Worm (Caenorhabditis elegans) whole organism, young adult: ENCODE measurements around the gene T24E12.6.

Experiments used
- B0336.3 ChIP-seq: fragments of 200-800 bp; sonication (Bioruptor generic); IDR thresholded peaks from 2 replicates; pipeline ENCODE4 v1.3.6; 2022; ENCODE audit warnings: missing genetic modification characterization, missing compliant biosample characterization
- C06A6.2 ChIP-seq: fragments of 200-800 bp; sonication (Bioruptor generic); conservative IDR thresholded peaks from 2 replicates; pipeline ENCODE4 v1.3.6; 2022; ENCODE audit warnings: missing genetic modification characterization, missing compliant biosample characterization
- C17E4.6 ChIP-seq: fragments of 200-800 bp; sonication (Bioruptor generic); IDR thresholded peaks from 2 replicates; pipeline ENCODE4 v1.3.6; 2022; ENCODE audit warnings: missing genetic modification reagents, missing genetic modification characterization, missing compliant biosample characterization
- F57A8.1 ChIP-seq: fragments of 200-800 bp; sonication (Bioruptor generic); optimal IDR thresholded peaks from 2 replicates; lab custom pipeline; 2018; ENCODE audit warnings: mild to moderate bottlenecking, missing genetic modification characterization, moderate library complexity, missing compliant biosample characterization
- Y56A3A.18 ChIP-seq: fragments of 200-800 bp; sonication (Bioruptor generic); IDR thresholded peaks from 2 replicates; pipeline ENCODE4 v1.3.6; 2022; ENCODE audit warnings: missing genetic modification reagents, missing genetic modification characterization, missing compliant biosample characterization
- atf-7 ChIP-seq: sonication (generic microtip); optimal IDR thresholded peaks from 2 replicates; lab custom pipeline; 2017; ENCODE audit warnings: mild to moderate bottlenecking, missing genetic modification characterization, missing compliant biosample characterization
- attf-5 ChIP-seq: fragments of 200-800 bp; sonication (Bioruptor generic); optimal IDR thresholded peaks from 2 replicates; lab custom pipeline; 2018; ENCODE audit warnings: mild to moderate bottlenecking, missing genetic modification characterization, missing compliant biosample characterization
- bed-2 ChIP-seq: fragments of 200-800 bp; sonication (Bioruptor generic); IDR thresholded peaks from 2 replicates; pipeline ENCODE4 v1.3.6; 2022; ENCODE audit warnings: missing genetic modification reagents, missing genetic modification characterization, missing compliant biosample characterization
- ccch-3 ChIP-seq: fragments of 200-800 bp; sonication (Bioruptor generic); optimal IDR thresholded peaks from 2 replicates; lab custom pipeline; 2018; ENCODE audit warnings: mild to moderate bottlenecking, missing genetic modification characterization, missing compliant biosample characterization
- cebp-1 ChIP-seq, 2 experiments: fragments of 200-800 bp in 1 of 2; sonication (Bioruptor generic) in 1 of 2; sonication (generic microtip) in 1 of 2; IDR thresholded peaks in 1 of 2; optimal IDR thresholded peaks in 1 of 2; 2 replicates each; pipeline versions ENCODE4 v1.3.6 to Lab custom; 2017 to 2022; ENCODE audit warnings: missing compliant biosample characterization in 2 of 2, missing genetic modification characterization in 2 of 2, mild to moderate bottlenecking in 1 of 2, missing genetic modification reagents in 1 of 2, moderate library complexity in 1 of 2
- ceh-40 ChIP-seq: fragments of 200-800 bp; sonication (Bioruptor generic); IDR thresholded peaks from 2 replicates; pipeline ENCODE4 v1.3.6; 2022; ENCODE audit warnings: missing genetic modification characterization, missing compliant biosample characterization
- ceh-79 ChIP-seq: sonication (generic microtip); optimal IDR thresholded peaks from 2 replicates; lab custom pipeline; 2017; ENCODE audit warnings: mild to moderate bottlenecking, missing genetic modification characterization, missing compliant biosample characterization
- ceh-91 ChIP-seq: fragments of 200-800 bp; sonication (Bioruptor generic); IDR thresholded peaks from 2 replicates; pipeline ENCODE4 v1.3.6; 2022; ENCODE audit warnings: missing genetic modification reagents, missing genetic modification characterization, missing compliant biosample characterization
- dox-1 ChIP-seq: fragments of 200-800 bp; sonication (Bioruptor generic); IDR thresholded peaks from 2 replicates; pipeline ENCODE4 v1.3.6; 2022; ENCODE audit warnings: missing genetic modification reagents, missing genetic modification characterization, missing compliant biosample characterization
- dpff-1 ChIP-seq: sonication (generic microtip); optimal IDR thresholded peaks from 2 replicates; lab custom pipeline; 2017; ENCODE audit warnings: mild to moderate bottlenecking, missing genetic modification characterization, missing compliant biosample characterization
- efl-1 ChIP-seq: fragments of 150-350 bp; optimal IDR thresholded peaks from 2 replicates; lab custom pipeline; 2014; ENCODE audit warnings: missing biosample characterization, missing genetic modification reagents, missing genetic modification characterization
- ets-4 ChIP-seq: fragments of 200-800 bp; sonication (Bioruptor generic); optimal IDR thresholded peaks from 2 replicates; lab custom pipeline; 2018; ENCODE audit warnings: mild to moderate bottlenecking, missing genetic modification characterization, missing compliant biosample characterization
- gei-17 ChIP-seq: fragments of 200-800 bp; sonication (Bioruptor generic); optimal IDR thresholded peaks from 2 replicates; lab custom pipeline; 2018; ENCODE audit warnings: mild to moderate bottlenecking, missing genetic modification characterization, missing compliant biosample characterization
- hmg-1.2 ChIP-seq: fragments of 200-800 bp; sonication (Bioruptor generic); IDR thresholded peaks from 2 replicates; pipeline ENCODE4 v1.3.6; 2022; ENCODE audit warnings: missing genetic modification reagents, missing genetic modification characterization, missing compliant biosample characterization
- lag-1 ChIP-seq: fragments of 200-800 bp; sonication (Bioruptor generic); IDR thresholded peaks from 2 replicates; pipeline ENCODE4 v1.3.6; 2022; ENCODE audit warnings: missing genetic modification reagents, missing genetic modification characterization, missing compliant biosample characterization
- let-526 ChIP-seq: fragments of 200-800 bp; sonication (Bioruptor generic); IDR thresholded peaks from 2 replicates; pipeline ENCODE4 v1.3.6; 2022; ENCODE audit warnings: missing genetic modification reagents, missing genetic modification characterization, missing compliant biosample characterization
- lin-35 ChIP-seq, 3 experiments: fragments of 150-350 bp in 2 of 3; sonication (generic microtip) in 1 of 3; optimal IDR thresholded peaks; 2 replicates each; lab custom pipeline; 2014 to 2018; ENCODE audit warnings: missing biosample characterization in 3 of 3, missing genetic modification characterization in 3 of 3, missing genetic modification reagents in 3 of 3
- lsy-27 ChIP-seq: sonication (generic microtip); optimal IDR thresholded peaks from 2 replicates; lab custom pipeline; 2017; ENCODE audit warnings: missing genetic modification characterization, mild to moderate bottlenecking, missing compliant biosample characterization, antibody characterized with exemption, missing genotype, borderline replicate concordance; ENCODE audit not compliant: insufficient read depth
- madf-10 ChIP-seq: sonication (generic microtip); optimal IDR thresholded peaks from 2 replicates; lab custom pipeline; 2016; ENCODE audit warnings: mild to moderate bottlenecking, missing genetic modification characterization, missing compliant biosample characterization
- mcd-1 ChIP-seq: fragments of 200-800 bp; sonication (Bioruptor generic); IDR thresholded peaks from 2 replicates; pipeline ENCODE4 v1.3.6; 2022; ENCODE audit warnings: missing genetic modification reagents, missing genetic modification characterization, missing compliant biosample characterization
- nhr-120 ChIP-seq: fragments of 200-800 bp; sonication (Bioruptor generic); IDR thresholded peaks from 2 replicates; pipeline ENCODE4 v1.3.6; 2022; ENCODE audit warnings: missing genetic modification characterization, missing compliant biosample characterization
- nhr-27 ChIP-seq: fragments of 200-800 bp; sonication (Bioruptor generic); optimal IDR thresholded peaks from 2 replicates; lab custom pipeline; 2018; ENCODE audit warnings: mild to moderate bottlenecking, missing genetic modification characterization, moderate library complexity, missing compliant biosample characterization
- nhr-80 ChIP-seq: sonication (generic microtip); optimal IDR thresholded peaks from 2 replicates; lab custom pipeline; 2016; ENCODE audit warnings: missing genetic modification characterization, missing compliant biosample characterization
- pha-4 ChIP-seq: fragments of 150-350 bp; sonication (generic microtip); optimal IDR thresholded peaks from 2 replicates; lab custom pipeline; 2014; ENCODE audit warnings: missing biosample characterization, missing genetic modification reagents, missing genetic modification characterization
- rcor-1 ChIP-seq: fragments of 200-800 bp; sonication (Bioruptor generic); IDR thresholded peaks from 2 replicates; pipeline ENCODE4 v1.3.6; 2022; ENCODE audit warnings: missing genetic modification reagents, missing genetic modification characterization, missing compliant biosample characterization
- sdz-38 ChIP-seq: sonication (generic microtip); optimal IDR thresholded peaks from 2 replicates; lab custom pipeline; 2016; ENCODE audit warnings: missing genotype, missing genetic modification characterization, missing compliant biosample characterization
- sea-2 ChIP-seq: fragments of 200-800 bp; sonication (Bioruptor generic); IDR thresholded peaks from 2 replicates; pipeline ENCODE4 v1.3.6; 2022; ENCODE audit warnings: missing genetic modification characterization, missing compliant biosample characterization
- snpc-1.1 ChIP-seq: sonication (generic microtip); optimal IDR thresholded peaks from 2 replicates; lab custom pipeline; 2017; ENCODE audit warnings: missing genetic modification characterization, mild to moderate bottlenecking, missing compliant biosample characterization, antibody characterized with exemption, moderate library complexity, missing genotype, missing genetic modification reagents; ENCODE audit not compliant: insufficient read depth
- snpc-4 ChIP-seq, 5 experiments: fragments of 150-350 bp in 1 of 5; sonication (generic microtip) in 4 of 5; optimal IDR thresholded peaks; 2 replicates each; lab custom pipeline; 2014 to 2018; ENCODE audit warnings: missing genetic modification characterization in 5 of 5, missing biosample characterization in 3 of 5, antibody characterized with exemption in 2 of 5, mild to moderate bottlenecking in 2 of 5, missing compliant biosample characterization in 2 of 5, missing genotype in 2 of 5, moderate library complexity in 2 of 5, missing genetic modification reagents in 1 of 5
- tbp1 ChIP-seq: fragments of 200-800 bp; sonication (Bioruptor generic); optimal IDR thresholded peaks from 2 replicates; lab custom pipeline; 2018; ENCODE audit warnings: mild to moderate bottlenecking, missing genetic modification characterization, missing compliant biosample characterization
- tbx-9 ChIP-seq: sonication (generic microtip); optimal IDR thresholded peaks from 2 replicates; lab custom pipeline; 2016; ENCODE audit warnings: borderline replicate concordance, missing genetic modification characterization, inconsistent platforms, missing compliant biosample characterization
- unc-62 ChIP-seq: fragments of 150-350 bp; optimal IDR thresholded peaks from 2 replicates; lab custom pipeline; 2014; ENCODE audit warnings: missing biosample characterization, missing genetic modification reagents, missing genetic modification characterization
- zfh-2 ChIP-seq: fragments of 200-800 bp; sonication (Bioruptor generic); conservative IDR thresholded peaks from 2 replicates; pipeline ENCODE4 v1.3.6; 2022; ENCODE audit warnings: missing genetic modification reagents, missing genetic modification characterization, missing compliant biosample characterization

T24E12.6 gene

ce11 chrII:3786538-3786937 is 25.0 kb upstream of the T24E12.6 start (continued):
- TF ChIP-seq C06A6.2 (GFP tag; lab: Robert Waterston, UW) (no peak), bed-2 (GFP tag; lab: Robert Waterston, UW) (no peak), unc-62 (peak; percentile 19), ets-4 (GFP tag; lab: Kevin White, UChicago) (peak; percentile 95), snpc-4 (GFP tag; optimal IDR thresholded peaks at IDR 0.05; lab: Kevin White, UChicago) (no peak), snpc-4 (tag; optimal IDR thresholded peaks at IDR 0.05; lab: Kevin White, UChicago) (no peak), let-526 (GFP tag; lab: Robert Waterston, UW) (no peak), snpc-1.1 (tag; lab: Kevin White, UChicago) (no peak), ccch-3 (GFP tag; lab: Kevin White, UChicago) (no peak), ceh-91 (no peak), lin-35 (GFP tag; optimal IDR thresholded peaks at IDR 0.05; lab: Kevin White, UChicago) (no peak), madf-10 (tag; lab: Kevin White, UChicago) (no peak), ceh-40 (no peak), nhr-120 (GFP tag; lab: Robert Waterston, UW) (no peak), gei-17 (GFP tag; lab: Kevin White, UChicago) (no peak), tbx-9 (tag; lab: Kevin White, UChicago) (no peak), rcor-1 (no peak), C17E4.6 (no peak), ceh-79 (no peak), pha-4 (tag; lab: Kevin White, UChicago) (peak; percentile 26), nhr-80 (tag; lab: Kevin White, UChicago) (peak; percentile 92), sdz-38 (tag; lab: Kevin White, UChicago) (no peak), Y56A3A.18 (GFP tag; lab: Robert Waterston, UW) (no peak), nhr-27 (tag; lab: Kevin White, UChicago) (no peak), lsy-27 (tag; lab: Kevin White, UChicago) (no peak), atf-7 (tag; lab: Kevin White, UChicago) (peak; percentile 84), tbp1 (no peak), dox-1 (GFP tag; lab: Robert Waterston, UW) (0 out of 2 replicates have a peak, but pooled peaks have one; percentile 34), lag-1 (GFP tag; lab: Robert Waterston, UW) (no peak), hmg-1.2 (GFP tag; lab: Robert Waterston, UW) (no peak), efl-1 (GFP tag; lab: Kevin White, UChicago) (no peak), attf-5 (GFP tag; lab: Kevin White, UChicago) (no peak), sea-2 (no peak), dpff-1 (tag; lab: Kevin White, UChicago) (no peak), mcd-1 (GFP tag; lab: Robert Waterston, UW) (no peak), cebp-1 (GFP tag; IDR thresholded peaks at IDR 0.05; lab: Robert Waterston, UW) (peak; percentile 10; the same call in 1 of the 2 replicates), cebp-1 (tag; optimal IDR thresholded peaks at IDR 0.05; lab: Kevin White, UChicago) (no peak), B0336.3 (no peak), zfh-2 (GFP tag; lab: Robert Waterston, UW) (no peak)

- TF ChIP-seq zfh-2 (GFP tag; lab: Robert Waterston, UW) (peak; percentile 70), F57A8.1 (GFP tag; lab: Kevin White, UChicago) (no peak)
These were observed 24.3 kb upstream of the T24E12.6 start for ce11 chrII:3785756-3786155.
